Worm (Caenorhabditis elegans): ENCODE data around the gene npp-5.

npp-5 gene

DNA sequence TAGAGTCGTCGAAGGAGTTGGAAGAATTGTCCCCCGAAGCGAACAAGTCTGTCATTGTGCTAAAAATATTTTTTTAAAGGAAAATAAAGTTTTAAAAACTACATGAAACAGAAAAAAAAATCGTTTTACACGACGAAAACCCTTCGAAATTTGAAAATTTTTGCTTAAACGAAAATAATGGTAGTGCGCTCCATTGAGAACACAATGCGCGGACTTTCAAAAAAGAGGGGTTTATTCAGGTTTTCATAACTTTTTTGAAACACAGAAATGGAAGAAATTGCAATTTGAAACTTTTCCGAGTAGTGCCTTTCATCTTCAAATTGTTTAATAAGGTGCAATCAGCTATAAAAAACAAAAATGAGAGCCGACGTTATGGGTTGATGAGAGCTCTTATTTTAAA is at the start of gene npp-5:
TSS of gene npp-5 (minus strand) at position 59 of the 400 bp plus-strand sequence.
- TF ChIP-seq sea-1 (GFP tag; conservative IDR thresholded peaks at IDR 0.05) (no peak), hmbx-1 (tag; optimal IDR thresholded peaks at IDR 0.05) (no peak), pes-1 (GFP tag; IDR thresholded peaks at IDR 0.05) (no peak), tbx-37 (GFP tag; conservative IDR thresholded peaks at IDR 0.05) (no peak), F13C5.2 (tag; optimal IDR thresholded peaks at IDR 0.05) (no peak), scrt-1 (GFP tag; IDR thresholded peaks at IDR 0.05) (no peak), B0310.2 (tag; optimal IDR thresholded peaks at IDR 0.05) (no peak), hmg-4 (GFP tag; optimal IDR thresholded peaks at IDR 0.05) (no peak), ceh-36 (tag; optimal IDR thresholded peaks at IDR 0.05) (no peak), tbx-11 (GFP tag; IDR thresholded peaks at IDR 0.05) (no peak), ceh-13 (GFP tag; optimal IDR thresholded peaks at IDR 0.05) (no peak), flt-1 (GFP tag; IDR thresholded peaks at IDR 0.05) (no peak), hnd-1 (tag; optimal IDR thresholded peaks at IDR 0.05) (no peak), aly-1 (tag; optimal IDR thresholded peaks at IDR 0.05) (no peak), ets-7 (tag; optimal IDR thresholded peaks at IDR 0.05) (no peak), ama-1 (optimal IDR thresholded peaks at IDR 0.05) (no peak), tra-4 (tag; optimal IDR thresholded peaks at IDR 0.05) (no peak)

DNA sequence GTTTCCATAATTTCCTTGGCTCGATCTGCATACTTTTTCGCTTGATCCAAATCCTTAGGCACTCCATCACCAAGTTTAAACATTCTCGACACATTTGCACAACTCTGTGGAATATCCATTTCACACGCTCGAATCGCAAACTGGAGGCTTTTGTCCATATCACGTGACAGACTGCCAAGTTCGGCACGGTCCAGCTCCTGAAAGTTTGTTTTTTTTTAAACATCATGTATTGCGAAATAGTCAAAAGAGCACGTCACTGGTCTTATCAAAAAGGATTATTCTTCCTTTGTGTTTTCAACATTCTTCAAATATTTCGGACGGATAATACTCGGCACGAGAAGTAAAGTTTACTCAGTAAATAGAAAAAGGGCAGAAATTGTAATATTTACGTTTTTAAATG is 49.6 kb upstream of the npp-5 start:
- TF ChIP-seq hmbx-1 (tag; optimal IDR thresholded peaks at IDR 0.05) (no peak), B0310.2 (tag; optimal IDR thresholded peaks at IDR 0.05) (no peak), hmg-4 (GFP tag; optimal IDR thresholded peaks at IDR 0.05) (no peak), ets-7 (tag; optimal IDR thresholded peaks at IDR 0.05) (no peak), hnd-1 (tag; optimal IDR thresholded peaks at IDR 0.05) (no peak), tbx-37 (GFP tag; conservative IDR thresholded peaks at IDR 0.05) (no peak), F13C5.2 (tag; optimal IDR thresholded peaks at IDR 0.05) (no peak), ama-1 (optimal IDR thresholded peaks at IDR 0.05) (no peak), aly-1 (tag; optimal IDR thresholded peaks at IDR 0.05) (no peak), tbx-11 (GFP tag; IDR thresholded peaks at IDR 0.05) (no peak), sea-1 (GFP tag; conservative IDR thresholded peaks at IDR 0.05) (no peak), ceh-13 (GFP tag; optimal IDR thresholded peaks at IDR 0.05) (no peak), pes-1 (GFP tag; IDR thresholded peaks at IDR 0.05) (no peak), ceh-36 (tag; optimal IDR thresholded peaks at IDR 0.05) (no peak), flt-1 (GFP tag; IDR thresholded peaks at IDR 0.05) (no peak), tra-4 (tag; optimal IDR thresholded peaks at IDR 0.05) (no peak)

DNA sequence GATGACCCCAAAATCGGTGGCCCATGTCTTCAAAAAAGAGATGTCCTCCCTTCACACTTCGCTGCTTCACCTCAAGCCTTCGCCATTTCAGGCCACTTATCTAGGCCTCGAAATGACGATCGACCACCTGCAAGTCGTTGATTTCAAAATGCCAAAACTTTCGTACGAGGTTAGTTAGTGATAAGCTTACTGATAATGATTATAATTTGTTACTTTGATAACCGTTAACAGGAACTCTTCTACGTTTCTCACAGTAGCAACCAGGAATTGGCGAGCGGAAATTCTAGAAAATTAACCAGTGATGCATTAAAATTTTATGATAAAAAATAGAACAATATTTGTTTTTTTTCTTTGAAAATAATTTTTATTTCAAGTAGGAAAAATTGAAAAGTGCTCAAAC is 47.3 kb upstream of the npp-5 start:
- no peak for TF ChIP-seq scrt-1 (GFP tag; IDR thresholded peaks at IDR 0.05)
- no peak for TF ChIP-seq aly-1 (tag; optimal IDR thresholded peaks at IDR 0.05)
- TF ChIP-seq B0310.2 (tag; optimal IDR thresholded peaks at IDR 0.05): no peak
- TF ChIP-seq flt-1 (GFP tag; IDR thresholded peaks at IDR 0.05): no peak
- TF ChIP-seq pes-1 (GFP tag; IDR thresholded peaks at IDR 0.05): no peak
- TF ChIP-seq hmbx-1 (tag; optimal IDR thresholded peaks at IDR 0.05): no peak
- no peak for TF ChIP-seq ama-1 (optimal IDR thresholded peaks at IDR 0.05)
- TF ChIP-seq hmg-4 (GFP tag; optimal IDR thresholded peaks at IDR 0.05): no peak
- TF ChIP-seq ceh-13 (GFP tag; optimal IDR thresholded peaks at IDR 0.05): no peak
- no peak for TF ChIP-seq tbx-11 (GFP tag; IDR thresholded peaks at IDR 0.05)
- no peak for TF ChIP-seq ceh-36 (tag; optimal IDR thresholded peaks at IDR 0.05)
- no peak for TF ChIP-seq hnd-1 (tag; optimal IDR thresholded peaks at IDR 0.05)

DNA sequence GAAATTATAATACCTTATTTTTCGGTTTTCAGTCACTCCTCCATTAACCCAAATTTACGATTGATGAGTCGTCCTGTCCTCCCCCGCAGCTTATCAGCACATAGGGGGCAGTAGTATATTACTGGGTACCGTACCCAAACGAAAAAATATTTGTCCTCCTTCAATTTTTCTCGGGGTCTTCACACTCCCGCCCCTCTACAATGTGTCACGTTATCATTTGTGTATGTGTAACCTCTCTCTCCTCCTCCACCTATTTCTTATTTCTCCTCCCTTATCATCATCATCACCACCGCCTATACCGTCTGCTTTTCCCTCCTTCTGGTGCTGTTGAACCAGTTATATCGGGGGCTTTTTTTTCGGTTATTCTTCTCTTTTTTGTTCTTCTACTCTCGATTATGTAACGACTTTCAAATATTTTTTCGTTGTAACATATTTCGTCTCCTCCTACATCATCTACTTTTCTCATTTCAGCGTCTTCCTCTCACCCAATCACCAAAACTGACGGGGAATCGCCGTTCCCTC is 46.7 kb upstream of the npp-5 start, which contains the start of gene ghi-1:
TSS of gene ghi-1 (plus strand) at position 472 of the 522 bp plus-strand sequence.
- TF ChIP-seq sea-1 (GFP tag; conservative IDR thresholded peaks at IDR 0.05): no peak
- TF ChIP-seq tbx-37 (GFP tag; conservative IDR thresholded peaks at IDR 0.05): no peak
- no peak for TF ChIP-seq tbx-11 (GFP tag; IDR thresholded peaks at IDR 0.05)

DNA sequence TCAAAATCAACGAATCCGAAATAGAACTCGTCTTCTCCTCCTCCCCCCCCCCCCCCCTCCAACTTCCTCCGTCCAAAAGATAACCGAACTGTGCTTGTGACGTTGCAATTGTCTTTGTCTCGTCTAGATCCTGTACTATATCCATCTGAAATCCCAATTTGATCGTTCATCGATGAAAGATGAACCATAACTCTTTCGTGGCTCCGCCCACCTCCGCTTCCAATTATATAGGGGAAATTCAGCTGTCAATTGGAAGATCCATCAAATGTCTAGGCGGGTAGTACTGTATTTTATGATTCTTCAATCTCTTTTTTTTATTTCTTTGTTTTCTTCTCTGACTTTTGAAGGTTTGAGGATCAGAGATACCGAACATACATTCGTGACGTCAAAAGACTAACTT is 45.8 kb upstream of the npp-5 start:
- TF ChIP-seq sea-1 (GFP tag; conservative IDR thresholded peaks at IDR 0.05) (no peak), hnd-1 (tag; optimal IDR thresholded peaks at IDR 0.05) (no peak), F13C5.2 (tag; optimal IDR thresholded peaks at IDR 0.05) (no peak), tbx-11 (GFP tag; IDR thresholded peaks at IDR 0.05) (no peak), ets-7 (tag; optimal IDR thresholded peaks at IDR 0.05) (no peak), ceh-13 (GFP tag; optimal IDR thresholded peaks at IDR 0.05) (no peak), hmg-4 (GFP tag; optimal IDR thresholded peaks at IDR 0.05) (no peak), pes-1 (GFP tag; IDR thresholded peaks at IDR 0.05) (no peak), scrt-1 (GFP tag; IDR thresholded peaks at IDR 0.05) (no peak), hmbx-1 (tag; optimal IDR thresholded peaks at IDR 0.05) (no peak), B0310.2 (tag; optimal IDR thresholded peaks at IDR 0.05) (no peak), tbx-37 (GFP tag; conservative IDR thresholded peaks at IDR 0.05) (no peak), ceh-36 (tag; optimal IDR thresholded peaks at IDR 0.05) (no peak), tra-4 (tag; optimal IDR thresholded peaks at IDR 0.05) (no peak), ama-1 (optimal IDR thresholded peaks at IDR 0.05) (no peak), flt-1 (GFP tag; IDR thresholded peaks at IDR 0.05) (no peak), aly-1 (tag; optimal IDR thresholded peaks at IDR 0.05) (no peak)

DNA sequence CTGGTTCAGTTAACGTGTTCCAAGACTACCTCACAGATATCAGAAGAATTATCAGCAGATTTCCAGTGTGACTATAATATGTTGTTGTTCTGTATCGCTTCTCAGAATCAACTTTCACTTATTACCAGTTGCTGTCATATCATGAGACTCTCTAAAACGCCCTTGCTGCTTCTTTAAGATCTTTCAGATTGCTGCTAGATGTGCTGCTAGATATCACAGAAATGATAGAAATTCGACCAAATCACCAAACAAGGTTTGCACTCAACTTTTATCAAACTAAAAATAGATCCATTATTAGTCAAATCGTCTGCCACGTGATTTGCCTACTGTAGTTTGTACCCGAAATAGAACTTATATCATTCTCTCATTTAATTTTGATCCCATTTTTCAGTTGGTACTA is 44.9 kb upstream of the npp-5 start:
- TF ChIP-seq hmbx-1 (tag; optimal IDR thresholded peaks at IDR 0.05) (no peak), pes-1 (GFP tag; IDR thresholded peaks at IDR 0.05) (no peak), aly-1 (tag; optimal IDR thresholded peaks at IDR 0.05) (no peak), F13C5.2 (tag; optimal IDR thresholded peaks at IDR 0.05) (no peak), tbx-37 (GFP tag; conservative IDR thresholded peaks at IDR 0.05) (no peak), hnd-1 (tag; optimal IDR thresholded peaks at IDR 0.05) (no peak), B0310.2 (tag; optimal IDR thresholded peaks at IDR 0.05) (no peak), sea-1 (GFP tag; conservative IDR thresholded peaks at IDR 0.05) (no peak), ceh-13 (GFP tag; optimal IDR thresholded peaks at IDR 0.05) (no peak), tra-4 (tag; optimal IDR thresholded peaks at IDR 0.05) (no peak), hmg-4 (GFP tag; optimal IDR thresholded peaks at IDR 0.05) (no peak), flt-1 (GFP tag; IDR thresholded peaks at IDR 0.05) (no peak), ets-7 (tag; optimal IDR thresholded peaks at IDR 0.05) (no peak), ama-1 (optimal IDR thresholded peaks at IDR 0.05) (no peak), tbx-11 (GFP tag; IDR thresholded peaks at IDR 0.05) (no peak), ceh-36 (tag; optimal IDR thresholded peaks at IDR 0.05) (no peak), scrt-1 (GFP tag; IDR thresholded peaks at IDR 0.05) (no peak)

DNA sequence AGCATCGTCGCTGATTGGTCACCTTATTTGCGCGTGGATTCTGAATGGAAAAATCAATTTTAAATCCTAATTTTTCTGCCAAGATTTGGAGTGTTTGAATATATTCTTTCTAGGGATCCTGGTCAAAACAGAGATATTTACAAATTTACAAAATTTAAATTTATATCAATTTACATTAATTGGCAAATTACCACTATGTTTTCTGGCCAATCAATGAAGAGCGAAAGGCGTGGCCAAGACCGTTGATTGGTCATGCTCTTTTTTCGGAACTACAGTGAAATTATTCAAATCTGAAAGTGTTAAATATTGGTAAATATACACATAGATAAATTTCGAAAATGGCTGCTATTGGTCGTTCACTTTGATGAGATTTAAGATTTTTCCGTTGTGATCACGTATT is 43.1 kb upstream of the npp-5 start:
- TF ChIP-seq scrt-1 (GFP tag; IDR thresholded peaks at IDR 0.05) (no peak), ets-7 (tag; optimal IDR thresholded peaks at IDR 0.05) (no peak), F13C5.2 (tag; optimal IDR thresholded peaks at IDR 0.05) (no peak), hnd-1 (tag; optimal IDR thresholded peaks at IDR 0.05) (no peak), tra-4 (tag; optimal IDR thresholded peaks at IDR 0.05) (no peak), tbx-37 (GFP tag; conservative IDR thresholded peaks at IDR 0.05) (no peak), B0310.2 (tag; optimal IDR thresholded peaks at IDR 0.05) (no peak), tbx-11 (GFP tag; IDR thresholded peaks at IDR 0.05) (no peak), pes-1 (GFP tag; IDR thresholded peaks at IDR 0.05) (no peak), aly-1 (tag; optimal IDR thresholded peaks at IDR 0.05) (no peak), ceh-36 (tag; optimal IDR thresholded peaks at IDR 0.05) (no peak), ama-1 (optimal IDR thresholded peaks at IDR 0.05) (no peak), flt-1 (GFP tag; IDR thresholded peaks at IDR 0.05) (no peak), ceh-13 (GFP tag; optimal IDR thresholded peaks at IDR 0.05) (no peak), hmg-4 (GFP tag; optimal IDR thresholded peaks at IDR 0.05) (no peak)

Data from whole organism, early embryonic.